Fruit fly (Drosophila melanogaster): ENCODE data around the gene Acbp4.
A peak's percentile ranks its signal among the peaks of the same experiment; 100 is the strongest.

Acbp4 gene

dm6 chr3L:7133699-7134655, 5.9 kb upstream of the Acbp4 start, which contains the start of gene melt (continued):
- TF ChIP-seq ac (GFP tag; optimal IDR thresholded peaks at IDR 0.05) (peak; percentile 70), CG34422 (GFP tag; IDR thresholded peaks at IDR 0.05) (peak; percentile 67), HmgZ (tag; optimal IDR thresholded peaks at IDR 0.05) (peak; percentile 74), Optix (GFP tag; IDR thresholded peaks at IDR 0.05) (peak; percentile 63; the same call in 2 of the 3 replicates), CG3407 (GFP tag; optimal IDR thresholded peaks at IDR 0.05) (peak; percentile 68), crc (GFP tag; optimal IDR thresholded peaks at IDR 0.05) (peak; percentile 80), fd3F (GFP tag; optimal IDR thresholded peaks at IDR 0.05) (peak; percentile 75), CG6683 (GFP tag; optimal IDR thresholded peaks at IDR 0.05) (peak; percentile 67), Dek (tag; optimal IDR thresholded peaks at IDR 0.05) (peak; percentile 87), Med (GFP tag) (peak; percentile 97), Pdp1 (GFP tag; optimal IDR thresholded peaks at IDR 0.05) (peak; percentile 84 to 90), CG8765 (GFP tag; IDR thresholded peaks at IDR 0.05) (peak; percentile 64; the same call in 1 of the 2 replicates), CG31224 (GFP tag; IDR thresholded peaks at IDR 0.05) (peak; percentile 76), ranshi (GFP tag; IDR thresholded peaks at IDR 0.05) (peak; percentile 50; the same call in 1 of the 2 replicates), klu (GFP tag; IDR thresholded peaks at IDR 0.05) (peak; percentile 63; the same call in 1 of the 2 replicates), CG7928 (GFP tag; optimal IDR thresholded peaks at IDR 0.05) (peak; percentile 61), pfk (GFP tag; optimal IDR thresholded peaks at IDR 0.05) (no peak), CG9876 (GFP tag; optimal IDR thresholded peaks at IDR 0.05) (peak; percentile 74), CoRest (tag; optimal IDR thresholded peaks at IDR 0.05) (peak; percentile 94), cato (GFP tag; optimal IDR thresholded peaks at IDR 0.05; ENCODE audit: borderline replicate concordance) (peak; percentile 87), Doc3 (GFP tag; IDR thresholded peaks at IDR 0.05; ENCODE audit: partially characterized antibody) (no peak), BtbVII (GFP tag; optimal IDR thresholded peaks at IDR 0.05) (peak; percentile 84), CG3847 (GFP tag; IDR thresholded peaks at IDR 0.05) (peak; percentile 76), ab (GFP tag; optimal IDR thresholded peaks at IDR 0.05) (no peak), CG4424 (GFP tag; optimal IDR thresholded peaks at IDR 0.05) (peak; percentile 89), CG6791 (GFP tag; IDR thresholded peaks at IDR 0.05; ENCODE audit: partially characterized antibody) (no peak; the same call in 2 of the 3 replicates), CG8944 (GFP tag; optimal IDR thresholded peaks at IDR 0.05) (peak; percentile 82), CG3726 (GFP tag; IDR thresholded peaks at IDR 0.05) (no peak), so (GFP tag; IDR thresholded peaks at IDR 0.05) (peak; percentile 67; the same call in 2 of the 3 replicates), Hmr (GFP tag; optimal IDR thresholded peaks at IDR 0.05) (peak; percentile 90), D (optimal IDR thresholded peaks at IDR 0.05) (no peak), D (GFP tag; optimal IDR thresholded peaks at IDR 0.05) (peak; percentile 88), dysf (GFP tag; IDR thresholded peaks at IDR 0.05) (peak; percentile 88), CG14014 (GFP tag; IDR thresholded peaks at IDR 0.05) (peak; percentile 50), hbn (GFP tag; IDR thresholded peaks at IDR 0.05; ENCODE audit: partially characterized antibody) (no peak), CG10462 (GFP tag; optimal IDR thresholded peaks at IDR 0.05) (peak; percentile 79), CG7357 (GFP tag; IDR thresholded peaks at IDR 0.05) (peak; percentile 77), CG8359 (GFP tag; optimal IDR thresholded peaks at IDR 0.05; ENCODE audit: borderline replicate concordance) (peak; percentile 66), cwo (GFP tag; optimal IDR thresholded peaks at IDR 0.05) (peak; percentile 79), CG16813 (GFP tag; IDR thresholded peaks at IDR 0.05; ENCODE audit: partially characterized antibody) (0 out of 3 replicates have a peak, but pooled peaks have one; percentile 13), zen2 (GFP tag; IDR thresholded peaks at IDR 0.05; ENCODE audit: partially characterized antibody) (peak; percentile 19; the same call in 1 of the 3 replicates), gcm2 (GFP tag; optimal IDR thresholded peaks at IDR 0.05) (peak; percentile 66), sd (tag; optimal IDR thresholded peaks at IDR 0.05) (peak; percentile 74), Hr3 (GFP tag; optimal IDR thresholded peaks at IDR 0.05) (peak; percentile 88), unc-4 (GFP tag; IDR thresholded peaks at IDR 0.05; ENCODE audit: partially characterized antibody) (0 out of 2 replicates have a peak, but pooled peaks have one; percentile 39), wor (GFP tag; IDR thresholded peaks at IDR 0.05) (peak; percentile 62; the same call in 1 of the 2 replicates), CG7839 (tag; optimal IDR thresholded peaks at IDR 0.05) (peak; percentile 92)

Data from whole organism, embryonic.